Fruit fly (Drosophila melanogaster): ENCODE data around the gene CG33673.
A peak's percentile ranks its signal among the peaks of the same experiment; 100 is the strongest.

Gene CG33673

dm6 chr2L:1986343-1987280 lies 40.1 kb upstream of the CG33673 start (continued):
- TF ChIP-seq Hr4 (GFP tag; optimal IDR thresholded peaks at IDR 0.05) (peak; percentile 58), CG3919 (GFP tag; optimal IDR thresholded peaks at IDR 0.05) (peak; percentile 64), ss (GFP tag; optimal IDR thresholded peaks at IDR 0.05) (no peak), dac (GFP tag; optimal IDR thresholded peaks at IDR 0.05) (no peak), acj6 (GFP tag; optimal IDR thresholded peaks at IDR 0.05) (peak; percentile 60), fd59A (GFP tag; optimal IDR thresholded peaks at IDR 0.05) (peak; percentile 38), net (GFP tag; optimal IDR thresholded peaks at IDR 0.05) (peak; percentile 49), CG10631 (GFP tag; optimal IDR thresholded peaks at IDR 0.05) (no peak), Sox15 (GFP tag; optimal IDR thresholded peaks at IDR 0.05) (no peak), CG9139 (GFP tag; optimal IDR thresholded peaks at IDR 0.05) (no peak)

dm6 chr2L:1981726-1982367 lies 35.3 kb upstream of the CG33673 start, which contains the start of gene CG7289:
Gene CG7289 (plus strand): TSS chr2L:1982217.
- TF ChIP-seq salr (GFP tag; optimal IDR thresholded peaks at IDR 0.05) = no peak
- TF ChIP-seq Hr39 (GFP tag; optimal IDR thresholded peaks at IDR 0.05) = no peak
- TF ChIP-seq fd59A (GFP tag; optimal IDR thresholded peaks at IDR 0.05) = no peak
- no peak for TF ChIP-seq eg (GFP tag; IDR thresholded peaks at IDR 0.05)
- TF ChIP-seq Eip78C (GFP tag) = peak; percentile 29
- TF ChIP-seq CG6163 (GFP tag; IDR thresholded peaks at IDR 0.05) = no peak
- TF ChIP-seq CG16779 (tag; optimal IDR thresholded peaks at IDR 0.05) = no peak
- TF ChIP-seq esn (GFP tag; optimal IDR thresholded peaks at IDR 0.05) = peak; percentile 35
- TF ChIP-seq CG10631 (GFP tag; optimal IDR thresholded peaks at IDR 0.05) = no peak
- no peak for TF ChIP-seq fd85E (GFP tag; optimal IDR thresholded peaks at IDR 0.05)
- TF ChIP-seq Sox102F (GFP tag; optimal IDR thresholded peaks at IDR 0.05) = no peak
- TF ChIP-seq CG31627 (GFP tag; optimal IDR thresholded peaks at IDR 0.05) = peak; percentile 12
- no peak for TF ChIP-seq svp (GFP tag)
- peak; percentile 11 for TF ChIP-seq topi (GFP tag; optimal IDR thresholded peaks at IDR 0.05)
- TF ChIP-seq Hr4 (GFP tag; optimal IDR thresholded peaks at IDR 0.05) = peak; percentile 46
- peak; percentile 4 for TF ChIP-seq Eip93F (GFP tag; optimal IDR thresholded peaks at IDR 0.05)
- no peak for TF ChIP-seq spab (GFP tag; optimal IDR thresholded peaks at IDR 0.05)
- peak; percentile 10 for TF ChIP-seq CG32006 (GFP tag; optimal IDR thresholded peaks at IDR 0.05)
- no peak for TF ChIP-seq CG4318 (GFP tag; optimal IDR thresholded peaks at IDR 0.05)
- TF ChIP-seq lz (GFP tag; optimal IDR thresholded peaks at IDR 0.05) = peak; percentile 29
- TF ChIP-seq vri (GFP tag; optimal IDR thresholded peaks at IDR 0.05) = no peak
- TF ChIP-seq cyc (GFP tag; optimal IDR thresholded peaks at IDR 0.05) = no peak
- no peak for TF ChIP-seq CG7368 (GFP tag; optimal IDR thresholded peaks at IDR 0.05)
- peak; percentile 9 for TF ChIP-seq dsx (GFP tag; optimal IDR thresholded peaks at IDR 0.05; ENCODE audit: poor library complexity, severe bottlenecking)

- no peak for TF ChIP-seq Gug (GFP tag; IDR thresholded peaks at IDR 0.05)
- peak; percentile 29 for TF ChIP-seq lz (GFP tag; optimal IDR thresholded peaks at IDR 0.05)
- no peak for TF ChIP-seq Met (GFP tag; optimal IDR thresholded peaks at IDR 0.05)
- peak; percentile 42 for TF ChIP-seq CG3032 (tag; optimal IDR thresholded peaks at IDR 0.05)
- TF ChIP-seq spab (GFP tag; optimal IDR thresholded peaks at IDR 0.05) = no peak
- peak; percentile 46 for TF ChIP-seq esn (GFP tag; optimal IDR thresholded peaks at IDR 0.05)
- 0 out of 3 replicates have a peak, but pooled peaks have one; percentile 17 for TF ChIP-seq eg (GFP tag; IDR thresholded peaks at IDR 0.05)
- no peak for TF ChIP-seq CG3919 (GFP tag; optimal IDR thresholded peaks at IDR 0.05)
- peak; percentile 37 for TF ChIP-seq Hr39 (GFP tag; optimal IDR thresholded peaks at IDR 0.05)
- peak; percentile 57 for TF ChIP-seq Eip93F (GFP tag; optimal IDR thresholded peaks at IDR 0.05)
- no peak for TF ChIP-seq CG34406 (GFP tag; optimal IDR thresholded peaks at IDR 0.05)
- TF ChIP-seq Sox14 (GFP tag; optimal IDR thresholded peaks at IDR 0.05) = no peak
- no peak for TF ChIP-seq Blimp-1 (GFP tag; optimal IDR thresholded peaks at IDR 0.05)
- TF ChIP-seq cyc (GFP tag; optimal IDR thresholded peaks at IDR 0.05) = peak; percentile 39
- TF ChIP-seq topi (GFP tag; optimal IDR thresholded peaks at IDR 0.05) = peak; percentile 55
- TF ChIP-seq CG32006 (GFP tag; optimal IDR thresholded peaks at IDR 0.05) = peak; percentile 18
- peak; percentile 29 for TF ChIP-seq CG31627 (GFP tag; optimal IDR thresholded peaks at IDR 0.05)
- TF ChIP-seq CG8119 (GFP tag; IDR thresholded peaks at IDR 0.05) = 0 out of 3 replicates have a peak, but pooled peaks have one; percentile 30
- TF ChIP-seq ss (GFP tag; optimal IDR thresholded peaks at IDR 0.05) = no peak
- TF ChIP-seq CG6792 (GFP tag; optimal IDR thresholded peaks at IDR 0.05) = no peak
- TF ChIP-seq Eip78C (GFP tag) = peak; percentile 66
- no peak for TF ChIP-seq OdsH (GFP tag; optimal IDR thresholded peaks at IDR 0.05)
- peak; percentile 31 for TF ChIP-seq Hr4 (GFP tag; optimal IDR thresholded peaks at IDR 0.05)
- TF ChIP-seq CG8632 (GFP tag; optimal IDR thresholded peaks at IDR 0.05) = no peak
- TF ChIP-seq CG9139 (GFP tag; optimal IDR thresholded peaks at IDR 0.05) = no peak
- TF ChIP-seq dsx (GFP tag; optimal IDR thresholded peaks at IDR 0.05; ENCODE audit: poor library complexity, severe bottlenecking) = peak; percentile 92
- TF ChIP-seq CG7368 (GFP tag; optimal IDR thresholded peaks at IDR 0.05) = no peak
Observed at dm6 chr2L:1980708-1981339, 34.3 kb upstream of the CG33673 start, which contains the start of the genes CG15356 and CG15362. Gene CG15356 (minus strand): TSS chr2L:1980755. Gene CG15362 (plus strand): TSS chr2L:1981176.

Measured in whole organism, prepupa.